Worm (Caenorhabditis elegans): ENCODE measurements around the gene R102.4.
"Not testable (repeated sequence)": the region's sequence is repeated elsewhere in the genome, so short reads cannot be mapped to it uniquely, and the experiment has no call there.

The R102.4 gene

DNA sequence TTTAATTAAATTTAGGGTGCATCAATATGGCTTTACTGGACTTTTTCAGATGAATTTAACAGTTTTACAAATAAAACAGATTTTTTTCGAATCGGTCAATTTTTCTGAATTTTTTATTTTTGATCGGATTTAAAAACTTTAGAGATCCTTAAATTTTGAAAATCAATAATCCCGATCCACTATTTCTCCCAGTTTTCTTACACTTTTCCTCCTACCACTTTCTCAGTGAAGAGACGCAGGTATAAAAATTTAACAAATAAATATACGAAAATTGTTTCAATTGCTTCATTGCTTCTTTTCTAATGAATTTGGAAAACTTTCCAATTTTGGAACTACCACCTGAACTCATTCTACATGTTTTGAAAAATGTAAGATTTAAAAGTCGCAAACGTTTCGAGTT lies 31.0 kb downstream of the R102.4 start, which contains the start of gene K08C7.7:
Gene K08C7.7 (plus strand): TSS at position 301 of the 400 bp plus-strand sequence.
- TF ChIP-seq F26F4.8 (GFP tag; conservative IDR thresholded peaks at IDR 0.05) (no peak), sdz-12 (GFP tag; optimal IDR thresholded peaks at IDR 0.05) (no peak), ceh-28 (tag; optimal IDR thresholded peaks at IDR 0.05) (no peak), dmd-8 (GFP tag; IDR thresholded peaks at IDR 0.05) (no peak), zfp-2 (tag; optimal IDR thresholded peaks at IDR 0.05) (no peak)

DNA sequence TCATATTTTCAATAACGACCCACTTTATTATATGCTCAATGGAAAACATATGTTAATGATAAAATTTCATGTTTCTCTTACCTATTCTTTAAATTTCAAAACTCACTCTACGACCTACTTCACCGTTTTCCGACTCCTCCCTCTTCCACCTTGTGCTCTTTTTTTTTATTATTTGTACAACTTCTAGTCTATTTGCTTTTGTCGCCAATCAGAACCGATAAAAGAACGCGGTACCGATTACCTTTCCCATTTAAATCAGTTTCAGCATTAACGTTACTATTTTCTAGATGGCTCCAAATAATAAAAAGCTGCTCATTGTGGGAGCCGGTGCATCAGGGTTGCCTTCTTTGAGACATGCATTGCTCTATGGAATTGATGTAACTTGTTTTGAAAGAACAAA lies 33.3 kb downstream of the R102.4 start, which contains the start of gene fmo-1:
Gene fmo-1 (plus strand): TSS at position 98 of the 400 bp plus-strand sequence.
- TF ChIP-seq nhr-28 (tag; optimal IDR thresholded peaks at IDR 0.05) (peak; percentile 60), hlh-11 (tag; optimal IDR thresholded peaks at IDR 0.05) (peak; percentile 16), pqm-1 (tag; optimal IDR thresholded peaks at IDR 0.05) (peak; percentile 50), duxl-1 (tag; optimal IDR thresholded peaks at IDR 0.05; ENCODE audit: poor library complexity) (no peak)

DNA sequence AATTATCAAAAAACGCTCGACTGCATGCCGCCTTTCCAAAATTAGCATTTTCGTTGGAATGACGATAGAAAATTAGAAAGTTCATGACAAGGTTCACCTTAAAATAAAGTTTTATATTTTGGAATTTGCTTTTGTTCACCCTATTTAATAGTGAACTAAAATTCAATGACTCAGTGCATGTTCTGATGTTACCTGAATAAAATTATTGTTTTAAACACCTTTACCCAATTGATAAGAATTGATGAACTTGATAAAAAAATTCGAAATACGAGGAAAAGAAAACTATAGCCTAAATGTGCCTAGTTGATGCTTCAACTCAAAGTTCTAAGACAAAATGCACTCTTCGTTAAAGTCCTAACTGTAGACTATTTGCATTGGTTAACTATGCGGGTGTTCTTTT lies 34.0 kb downstream of the R102.4 start:
- TF ChIP-seq ces-1 (GFP tag; optimal IDR thresholded peaks at IDR 0.05) (no peak), attf-4 (tag; optimal IDR thresholded peaks at IDR 0.05) (no peak), nhr-42 (GFP tag; IDR thresholded peaks at IDR 0.05) (no peak), F49E8.2 (tag; optimal IDR thresholded peaks at IDR 0.05; ENCODE audit: borderline replicate concordance) (no peak), nhr-28 (tag; optimal IDR thresholded peaks at IDR 0.05) (peak; percentile 18), ZK337.2 (GFP tag; IDR thresholded peaks at IDR 0.05) (no peak), unc-62 (GFP tag; optimal IDR thresholded peaks at IDR 0.05 in 1 of 2) (peak in 1 of 2 experiments; percentile 79), unc-62 (tag; optimal IDR thresholded peaks at IDR 0.05) (no peak), ctbp-1 (GFP tag; IDR thresholded peaks at IDR 0.05) (no peak), arid-1 (GFP tag; conservative IDR thresholded peaks at IDR 0.05) (no peak), ceh-20 (GFP tag; IDR thresholded peaks at IDR 0.05) (no peak), hlh-30 (tag; optimal IDR thresholded peaks at IDR 0.05; ENCODE audit: insufficient read depth) (no peak), ceh-28 (tag; optimal IDR thresholded peaks at IDR 0.05) (no peak), Y75B8A.6 (GFP tag; IDR thresholded peaks at IDR 0.05) (no peak), nhr-77 (tag; optimal IDR thresholded peaks at IDR 0.05) (no peak)

DNA sequence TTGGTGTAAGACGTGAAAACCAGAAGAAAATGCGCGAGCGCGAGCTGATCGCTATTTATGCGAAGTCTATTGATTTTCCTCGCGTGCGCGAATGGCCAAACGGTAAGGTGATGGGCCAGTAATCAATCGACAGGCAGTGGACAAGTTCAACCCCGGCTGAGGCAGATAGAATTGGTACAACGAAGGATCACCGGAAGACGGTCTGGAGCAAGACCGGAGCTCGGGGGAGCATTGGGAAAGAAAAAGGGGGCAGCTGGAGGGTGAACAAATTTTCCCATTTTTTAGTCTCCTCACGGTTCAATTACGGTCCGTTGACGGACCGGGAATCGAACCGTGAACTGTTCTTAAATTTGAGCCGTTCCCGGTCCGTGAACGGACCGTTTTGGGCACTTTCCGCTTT lies 36.7 kb downstream of the R102.4 start:
- 0 out of 2 replicates have a peak, but pooled peaks have one; percentile 13 for TF ChIP-seq dmd-6 (GFP tag; IDR thresholded peaks at IDR 0.05)
- TF ChIP-seq arid-1 (GFP tag; conservative IDR thresholded peaks at IDR 0.05) = peak; percentile 85
- TF ChIP-seq mdt-29 (GFP tag; IDR thresholded peaks at IDR 0.05) = 0 out of 2 replicates have a peak, but pooled peaks have one; percentile 37
- TF ChIP-seq dmd-8 (GFP tag; IDR thresholded peaks at IDR 0.05) = peak; percentile 97
- peak; percentile 78 for TF ChIP-seq ctbp-1 (GFP tag; IDR thresholded peaks at IDR 0.05)
- peak; percentile 83 for TF ChIP-seq F26F4.8 (GFP tag; conservative IDR thresholded peaks at IDR 0.05)
- TF ChIP-seq saeg-2 (GFP tag; IDR thresholded peaks at IDR 0.05) = 0 out of 2 replicates have a peak, but pooled peaks have one; percentile 35
- peak; percentile 83; the same call in 1 of the 2 replicates for TF ChIP-seq F44E2.7 (GFP tag; IDR thresholded peaks at IDR 0.05)
- peak; percentile 66 for TF ChIP-seq T26A8.4 (GFP tag; IDR thresholded peaks at IDR 0.05)
- 0 out of 2 replicates have a peak, but pooled peaks have one; percentile 40 for TF ChIP-seq lin-1 (GFP tag; IDR thresholded peaks at IDR 0.05)
- peak; percentile 71 for TF ChIP-seq lim-7 (GFP tag; IDR thresholded peaks at IDR 0.05)
- 0 out of 2 replicates have a peak, but pooled peaks have one; percentile 18 for TF ChIP-seq madf-9 (GFP tag; conservative IDR thresholded peaks at IDR 0.05)
- peak; percentile 51; the same call in 1 of the 2 replicates for TF ChIP-seq mxl-2 (GFP tag; conservative IDR thresholded peaks at IDR 0.05)
- peak; percentile 70 for TF ChIP-seq tra-1 (GFP tag; IDR thresholded peaks at IDR 0.05)
- TF ChIP-seq madf-5 (GFP tag; IDR thresholded peaks at IDR 0.05) = 0 out of 4 replicates have a peak, but pooled peaks of 1 of the 2 experiments have one; percentile 42
- peak; percentile 61; the same call in 1 of the 2 replicates for TF ChIP-seq pha-4 (GFP tag; IDR thresholded peaks at IDR 0.05)
- not testable (repeated sequence) for TF ChIP-seq pha-4 (tag; optimal IDR thresholded peaks at IDR 0.05)
- TF ChIP-seq nhr-41 (GFP tag; IDR thresholded peaks at IDR 0.05) = peak; percentile 80; the same call in 1 of the 2 replicates
- TF ChIP-seq php-3 (GFP tag; IDR thresholded peaks at IDR 0.05) = 0 out of 2 replicates have a peak, but pooled peaks have one; percentile 42
- 0 out of 2 replicates have a peak, but pooled peaks have one; percentile 70 for TF ChIP-seq D1046.2 (GFP tag; IDR thresholded peaks at IDR 0.05)
- TF ChIP-seq snpc-1.2 (GFP tag; IDR thresholded peaks at IDR 0.05) = peak; percentile 94
- TF ChIP-seq Y48G9A.11 (GFP tag; IDR thresholded peaks at IDR 0.05) = peak; percentile 65
- peak; percentile 80 for TF ChIP-seq Y105C5A.15 (GFP tag; IDR thresholded peaks at IDR 0.05)
- peak; percentile 65 for TF ChIP-seq vab-7 (GFP tag; IDR thresholded peaks at IDR 0.05)
- peak; percentile 71 for TF ChIP-seq ceh-44 (GFP tag; IDR thresholded peaks at IDR 0.05)

Measured in whole organism, L4 larva.